Worm (Caenorhabditis elegans): ENCODE results near the gene K03A1.4.

ce11 chrX:7278095-7278494 is 20.5 kb downstream of the K03A1.4 start:
- no peak for TF ChIP-seq T07F8.4 (tag; optimal IDR thresholded peaks at IDR 0.05)
- no peak for TF ChIP-seq dpl-1 (GFP tag; optimal IDR thresholded peaks at IDR 0.05)
- TF ChIP-seq K11D2.4 (GFP tag; IDR thresholded peaks at IDR 0.05), result no peak
- no peak for TF ChIP-seq snpc-4 (GFP tag; optimal IDR thresholded peaks at IDR 0.05)
- TF ChIP-seq snpc-4 (tag; optimal IDR thresholded peaks at IDR 0.05), result no peak
- TF ChIP-seq F23B12.7 (tag; optimal IDR thresholded peaks at IDR 0.05; ENCODE audit: insufficient read depth), result no peak
- no peak for TF ChIP-seq tbp1 (GFP tag; optimal IDR thresholded peaks at IDR 0.05)
- TF ChIP-seq F55B11.4 (tag; optimal IDR thresholded peaks at IDR 0.05; ENCODE audit: borderline replicate concordance, insufficient read depth), result no peak
- no peak for TF ChIP-seq aptf-3 (GFP tag; IDR thresholded peaks at IDR 0.05)
- TF ChIP-seq lin-40 (tag; optimal IDR thresholded peaks at IDR 0.05), result no peak
- no peak for TF ChIP-seq ztf-3 (GFP tag; optimal IDR thresholded peaks at IDR 0.05)
- no peak for TF ChIP-seq atf-7 (tag; optimal IDR thresholded peaks at IDR 0.05)
